Worm (Caenorhabditis elegans) whole organism, L4 larva: ENCODE measurements around the gene H01G02.3.

Experiments
- aly-2 ChIP-seq: sonication (generic microtip); optimal IDR thresholded peaks from 2 replicates; lab custom pipeline; 2018; ENCODE audit warnings: missing biosample characterization, missing genetic modification characterization
- ceh-20 ChIP-seq: fragments of 200-800 bp; sonication (Bioruptor generic); IDR thresholded peaks from 2 replicates; pipeline ENCODE4 v1.3.6; 2022; ENCODE audit warnings: missing genetic modification reagents, missing genetic modification characterization, missing compliant biosample characterization
- ceh-28 ChIP-seq: fragments of 150-350 bp; optimal IDR thresholded peaks from 2 replicates; lab custom pipeline; 2014; ENCODE audit warnings: missing biosample characterization, missing genetic modification reagents, missing genetic modification characterization
- daf-12 ChIP-seq: fragments of 150-350 bp; optimal IDR thresholded peaks from 2 replicates; lab custom pipeline; 2014; ENCODE audit warnings: missing biosample characterization, missing genetic modification reagents, missing genetic modification characterization
- daf-8 ChIP-seq: fragments of 200-800 bp; sonication (Bioruptor generic); IDR thresholded peaks from 2 replicates; pipeline ENCODE4 v1.3.6; 2022; ENCODE audit warnings: missing genetic modification characterization, missing compliant biosample characterization
- dmd-6 ChIP-seq: fragments of 200-800 bp; sonication (Bioruptor generic); IDR thresholded peaks from 2 replicates; pipeline ENCODE4 v1.3.6; 2022; ENCODE audit warnings: missing genetic modification reagents, missing genetic modification characterization, missing compliant biosample characterization
- gei-8 ChIP-seq: fragments of 200-800 bp; sonication (Bioruptor generic); optimal IDR thresholded peaks from 2 replicates; lab custom pipeline; 2018; ENCODE audit warnings: mild to moderate bottlenecking, missing genetic modification characterization, missing compliant biosample characterization
- jun-1 ChIP-seq: fragments of 150-350 bp; optimal IDR thresholded peaks from 2 replicates; lab custom pipeline; 2014; ENCODE audit warnings: missing biosample characterization, missing genetic modification reagents, missing genetic modification characterization
- php-3 ChIP-seq: fragments of 200-800 bp; sonication (Bioruptor generic); IDR thresholded peaks from 2 replicates; pipeline ENCODE4 v1.3.6; 2022; ENCODE audit warnings: missing genetic modification reagents, missing genetic modification characterization, missing compliant biosample characterization

DNA sequence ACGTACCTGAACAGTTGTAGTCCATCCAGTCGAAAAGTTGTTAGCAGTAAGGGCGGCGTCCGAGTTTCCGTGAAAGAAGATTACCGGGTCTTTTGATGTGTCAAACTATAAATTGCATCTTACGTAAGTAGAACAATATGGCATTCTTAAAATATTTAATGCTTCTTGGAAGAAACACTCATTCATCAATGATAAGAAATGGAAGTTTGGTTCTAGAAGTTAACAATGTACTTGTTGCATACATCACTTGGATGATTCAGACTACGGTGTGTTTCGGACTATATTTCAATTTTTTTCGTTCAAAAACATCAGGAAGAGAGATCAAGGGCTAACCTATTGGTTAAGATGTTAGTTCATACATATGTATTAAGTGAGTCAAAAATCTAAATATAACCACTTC is 20.3 kb downstream of the H01G02.3 start:
- no peak for TF ChIP-seq php-3 (GFP tag; lab: Robert Waterston, UW)
- TF ChIP-seq dmd-6 (GFP tag; lab: Robert Waterston, UW), result no peak
- TF ChIP-seq jun-1 (tag; lab: Kevin White, UChicago), result no peak
- no peak for TF ChIP-seq ceh-28
- no peak for TF ChIP-seq daf-12 (tag; lab: Kevin White, UChicago)
- no peak for TF ChIP-seq aly-2
- no peak for TF ChIP-seq daf-8 (GFP tag; lab: Robert Waterston, UW)
- no peak for TF ChIP-seq gei-8 (GFP tag; lab: Kevin White, UChicago)
- TF ChIP-seq ceh-20 (GFP tag; lab: Robert Waterston, UW), result no peak
